Worm (Caenorhabditis elegans) whole organism, L4/young adult: Measurements from ENCODE around the gene F02D8.4.

Source experiments
- W03F9.2 ChIP-seq: fragments of 150-350 bp; optimal IDR thresholded peaks from 2 replicates; lab custom pipeline; 2014; ENCODE audit warnings: missing biosample characterization, missing genetic modification characterization
- dao-5 ChIP-seq: sonication (generic microtip); optimal IDR thresholded peaks from 2 replicates; lab custom pipeline; 2016; ENCODE audit warnings: missing genotype, missing genetic modification characterization, moderate library complexity, missing compliant biosample characterization
- him-1 ChIP-seq: sonication (generic microtip); optimal IDR thresholded peaks from 2 replicates; lab custom pipeline; 2016; ENCODE audit warnings: missing genotype, missing genetic modification reagents, missing genetic modification characterization, missing compliant biosample characterization

DNA sequence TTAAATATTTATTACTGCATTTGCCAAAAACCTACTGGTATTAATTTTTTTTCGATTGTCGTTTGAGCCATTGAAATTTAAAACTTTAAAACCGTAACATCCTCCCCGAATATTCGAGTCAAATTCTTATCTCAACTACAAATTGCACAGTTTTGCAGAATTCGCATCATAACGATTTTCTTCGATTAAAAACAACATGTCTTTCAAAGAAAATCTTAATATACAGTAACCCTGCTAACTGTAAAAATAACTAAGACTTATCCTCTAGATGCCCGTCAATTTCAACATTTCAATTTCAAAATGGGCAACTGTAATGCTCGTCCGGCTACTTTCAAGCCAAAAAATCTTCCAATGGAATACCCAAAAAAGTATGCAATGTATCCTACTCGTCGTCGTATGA is 36.0 kb downstream of the F02D8.4 start, which contains the start of gene F14H8.5:
- TF ChIP-seq dao-5 (tag; lab: Kevin White, UChicago) (no peak), him-1 (tag; lab: Kevin White, UChicago) (no peak), W03F9.2 (tag; lab: Kevin White, UChicago) (no peak)
